Fruit fly (Drosophila melanogaster) whole organism, embryonic: ENCODE results near the gene CG13248.
A peak's percentile ranks its signal among the peaks of the same experiment; 100 is the strongest.

Experiments
- BtbVII ChIP-seq: fragments of 200-800 bp; sonication (Bioruptor generic); optimal IDR thresholded peaks from 3 replicates; lab custom pipeline; 2017; ENCODE audit warnings: missing biosample characterization, mild to moderate bottlenecking, missing genetic modification characterization
- CG10462 ChIP-seq: fragments of 200-800 bp; sonication (Bioruptor generic); optimal IDR thresholded peaks from 2 replicates; lab custom pipeline; 2016; ENCODE audit warnings: missing biosample characterization, missing genetic modification characterization
- CG10654 ChIP-seq: fragments of 200-800 bp; sonication (Bioruptor generic); optimal IDR thresholded peaks from 2 replicates; lab custom pipeline; 2016; ENCODE audit warnings: missing biosample characterization, missing genetic modification characterization
- CG11695 ChIP-seq: fragments of 200-800 bp; sonication (Bioruptor generic); IDR thresholded peaks from 3 replicates; pipeline ENCODE4 v1.3.6; 2022; ENCODE audit warnings: missing biosample characterization, missing genetic modification characterization
- CG11696 ChIP-seq: fragments of 200-800 bp; sonication (Bioruptor generic); IDR thresholded peaks from 2 replicates; pipeline ENCODE4 v1.3.6; 2022; ENCODE audit warnings: missing biosample characterization, missing genetic modification characterization
- CG13123 ChIP-seq: fragments of 200-800 bp; sonication (Bioruptor generic); optimal IDR thresholded peaks from 2 replicates; lab custom pipeline; 2016; ENCODE audit warnings: missing biosample characterization, missing genetic modification characterization
- CG15514 ChIP-seq: fragments of 200-800 bp; sonication (Bioruptor generic); optimal IDR thresholded peaks from 3 replicates; lab custom pipeline; 2017; ENCODE audit warnings: missing biosample characterization, missing genetic modification characterization, mild to moderate bottlenecking, moderate library complexity, missing genetic modification reagents
- CG1792 ChIP-seq: fragments of 200-800 bp; sonication (Bioruptor generic); optimal IDR thresholded peaks from 2 replicates; lab custom pipeline; 2016; ENCODE audit warnings: missing biosample characterization, missing genetic modification characterization
- CG18476 ChIP-seq: fragments of 200-800 bp; sonication (Bioruptor generic); optimal IDR thresholded peaks from 2 replicates; lab custom pipeline; 2016; ENCODE audit warnings: missing biosample characterization, mild to moderate bottlenecking, missing genetic modification characterization
- CG3163 ChIP-seq: fragments of 200-800 bp; sonication (Bioruptor generic); optimal IDR thresholded peaks from 3 replicates; lab custom pipeline; 2016; ENCODE audit warnings: missing biosample characterization, missing genetic modification characterization
- CG3726 ChIP-seq: fragments of 200-800 bp; sonication (Bioruptor generic); IDR thresholded peaks from 3 replicates; pipeline ENCODE4, ENCODE4 v1.3.6; 2022; ENCODE audit warnings: missing biosample characterization, missing genetic modification characterization
- CG42726 ChIP-seq: fragments of 200-800 bp; sonication (Bioruptor generic); IDR thresholded peaks from 2 replicates; pipeline ENCODE4 v1.3.6; 2022; ENCODE audit warnings: missing biosample characterization, missing genetic modification characterization; ENCODE audit not compliant: partially characterized antibody
- CG4360 ChIP-seq: fragments of 200-800 bp; sonication (Bioruptor generic); IDR thresholded peaks from 2 replicates; pipeline ENCODE4 v1.3.6; 2022; ENCODE audit warnings: missing biosample characterization, missing genetic modification characterization
- CG4707 ChIP-seq: fragments of 200-800 bp; sonication (Bioruptor generic); optimal IDR thresholded peaks from 2 replicates; lab custom pipeline; 2018; ENCODE audit warnings: missing biosample characterization, mild to moderate bottlenecking, missing genetic modification characterization, moderate library complexity
- CG4854 ChIP-seq: fragments of 200-800 bp; sonication (Bioruptor generic); optimal IDR thresholded peaks from 2 replicates; lab custom pipeline; 2016; ENCODE audit warnings: missing biosample characterization, missing genetic modification characterization, inconsistent platforms
- CG7745 ChIP-seq: fragments of 200-800 bp; sonication (Bioruptor generic); optimal IDR thresholded peaks from 2 replicates; lab custom pipeline; 2018; ENCODE audit warnings: missing biosample characterization, mild to moderate bottlenecking, missing genetic modification characterization, moderate library complexity
- CG8765 ChIP-seq: fragments of 200-800 bp; sonication (Bioruptor generic); IDR thresholded peaks from 2 replicates; pipeline ENCODE4 v1.3.6; 2022; ENCODE audit warnings: missing biosample characterization, missing genetic modification characterization
- CoRest ChIP-seq: fragments of 200-800 bp; sonication (Bioruptor generic); optimal IDR thresholded peaks from 3 replicates; lab custom pipeline; 2018; ENCODE audit warnings: missing biosample characterization, mild to moderate bottlenecking, missing genetic modification characterization, moderate library complexity
- CrebB ChIP-seq: fragments of 200-800 bp; sonication (Bioruptor generic); optimal IDR thresholded peaks from 3 replicates; lab custom pipeline; 2018; ENCODE audit warnings: missing biosample characterization, mild to moderate bottlenecking, missing genetic modification characterization
- Dad ChIP-seq: fragments of 200-800 bp; sonication (Bioruptor generic); optimal IDR thresholded peaks from 3 replicates; lab custom pipeline; 2016; ENCODE audit warnings: missing biosample characterization, missing genetic modification characterization
- H15 ChIP-seq: fragments of 200-800 bp; sonication (Bioruptor generic); IDR thresholded peaks from 3 replicates; pipeline ENCODE4 v1.3.6; 2022; ENCODE audit warnings: missing biosample characterization, missing genetic modification characterization
- Jarid2 ChIP-seq: fragments of 200-800 bp; sonication (Bioruptor generic); optimal IDR thresholded peaks from 3 replicates; lab custom pipeline; 2017; ENCODE audit warnings: mild to moderate bottlenecking, missing biosample characterization, missing genetic modification reagents, missing genetic modification characterization
- Lim3 ChIP-seq: fragments of 200-800 bp; sonication (Bioruptor generic); IDR thresholded peaks from 2 replicates; pipeline ENCODE4 v1.3.6; 2022; ENCODE audit warnings: missing biosample characterization, missing genetic modification characterization
- Mad ChIP-seq: fragments of 200-800 bp; sonication (Bioruptor generic); optimal IDR thresholded peaks from 2 replicates; lab custom pipeline; 2016; ENCODE audit warnings: missing biosample characterization, missing genetic modification characterization
- Neu2 ChIP-seq: fragments of 200-800 bp; sonication (Bioruptor generic); optimal IDR thresholded peaks from 3 replicates; lab custom pipeline; 2016; ENCODE audit warnings: missing biosample characterization, missing genetic modification characterization, borderline replicate concordance
- Opbp ChIP-seq: fragments of 200-800 bp; sonication (Bioruptor generic); IDR thresholded peaks from 3 replicates; pipeline ENCODE4 v1.3.6; 2022; ENCODE audit warnings: missing biosample characterization, missing genetic modification characterization; ENCODE audit not compliant: partially characterized antibody
- Ssrp ChIP-seq: fragments of 200-800 bp; sonication (Bioruptor generic); optimal IDR thresholded peaks from 2 replicates; lab custom pipeline; 2018; ENCODE audit warnings: missing biosample characterization, mild to moderate bottlenecking, missing genetic modification characterization, moderate library complexity
- TFAM ChIP-seq: fragments of 200-800 bp; sonication (Bioruptor generic); optimal IDR thresholded peaks from 2 replicates; lab custom pipeline; 2017; ENCODE audit warnings: missing biosample characterization, missing genetic modification characterization, inconsistent platforms
- YL-1 ChIP-seq: fragments of 200-800 bp; sonication (Bioruptor generic); optimal IDR thresholded peaks from 3 replicates; lab custom pipeline; 2017; ENCODE audit warnings: missing biosample characterization, mild to moderate bottlenecking, missing genetic modification characterization
- amos ChIP-seq: fragments of 200-800 bp; sonication (Bioruptor generic); IDR thresholded peaks from 2 replicates; pipeline ENCODE4 v1.3.6; 2022; ENCODE audit warnings: missing biosample characterization, missing genetic modification characterization; ENCODE audit not compliant: partially characterized antibody
- bbx ChIP-seq: fragments of 200-800 bp; sonication (Bioruptor generic); IDR thresholded peaks from 2 replicates; pipeline ENCODE4 v1.3.6; 2022; ENCODE audit warnings: missing biosample characterization, missing genetic modification characterization; ENCODE audit not compliant: partially characterized antibody
- br ChIP-seq: fragments of >200 bp; optimal IDR thresholded peaks from 2 replicates; lab custom pipeline; 2017
- cg ChIP-seq: fragments of 200-800 bp; sonication (Bioruptor generic); optimal IDR thresholded peaks from 3 replicates; lab custom pipeline; 2019; ENCODE audit warnings: missing biosample characterization, mild to moderate bottlenecking, missing genetic modification characterization, moderate library complexity
- dm ChIP-seq: fragments of 200-800 bp; sonication (Bioruptor generic); optimal IDR thresholded peaks from 3 replicates; lab custom pipeline; 2016; ENCODE audit warnings: missing biosample characterization, missing genetic modification characterization
- gt ChIP-seq: fragments of 200-800 bp; sonication (Bioruptor generic); IDR thresholded peaks from 2 replicates; pipeline ENCODE4 v1.3.6; 2022; ENCODE audit warnings: missing biosample characterization, missing genetic modification characterization
- hb ChIP-seq: fragments of 200-800 bp; sonication (Bioruptor generic); IDR thresholded peaks from 3 replicates; pipeline ENCODE4 v1.3.6; 2022; ENCODE audit warnings: missing biosample characterization, missing genetic modification characterization; ENCODE audit not compliant: partially characterized antibody
- kni ChIP-seq: fragments of 200-800 bp; sonication (Bioruptor generic); optimal IDR thresholded peaks from 3 replicates; lab custom pipeline; 2017; ENCODE audit warnings: mild to moderate bottlenecking, missing biosample characterization, missing genetic modification reagents, missing genetic modification characterization
- mld ChIP-seq: fragments of 200-800 bp; sonication (Bioruptor generic); IDR thresholded peaks from 3 replicates; pipeline ENCODE4 v1.3.6; 2022; ENCODE audit warnings: missing biosample characterization, missing genetic modification characterization; ENCODE audit not compliant: partially characterized antibody
- nerfin-1 ChIP-seq: fragments of 200-800 bp; sonication (Bioruptor generic); optimal IDR thresholded peaks from 3 replicates; lab custom pipeline; 2019; ENCODE audit warnings: missing biosample characterization, mild to moderate bottlenecking, missing genetic modification characterization, moderate library complexity
- pita ChIP-seq: fragments of 200-800 bp; sonication (Bioruptor generic); optimal IDR thresholded peaks from 2 replicates; lab custom pipeline; 2017; ENCODE audit warnings: missing biosample characterization, mild to moderate bottlenecking, missing genetic modification characterization
- pzg ChIP-seq: fragments of 200-800 bp; sonication (Bioruptor generic); optimal IDR thresholded peaks from 3 replicates; lab custom pipeline; 2018; ENCODE audit warnings: missing biosample characterization, mild to moderate bottlenecking, missing genetic modification characterization, moderate library complexity
- slp2 ChIP-seq: fragments of 200-800 bp; sonication (Bioruptor generic); optimal IDR thresholded peaks from 2 replicates; lab custom pipeline; 2016; ENCODE audit warnings: missing biosample characterization, missing genetic modification characterization
- stc ChIP-seq: fragments of 200-800 bp; sonication (Bioruptor generic); IDR thresholded peaks from 2 replicates; pipeline ENCODE4 v1.3.6; 2022; ENCODE audit warnings: missing biosample characterization, missing genetic modification characterization
- tgo ChIP-seq: fragments of 200-800 bp; sonication (Bioruptor generic); IDR thresholded peaks from 3 replicates; pipeline ENCODE4 v1.3.6; 2022; ENCODE audit warnings: missing biosample characterization, missing genetic modification characterization
- tin ChIP-seq: fragments of 200-800 bp; sonication (Bioruptor generic); optimal IDR thresholded peaks from 3 replicates; lab custom pipeline; 2016; ENCODE audit warnings: missing biosample characterization, missing genetic modification characterization
- tio ChIP-seq: fragments of 200-800 bp; sonication (Bioruptor generic); optimal IDR thresholded peaks from 2 replicates; lab custom pipeline; 2017; ENCODE audit warnings: missing biosample characterization, missing genetic modification characterization, inconsistent platforms
- tup ChIP-seq: fragments of 200-800 bp; sonication (Bioruptor generic); optimal IDR thresholded peaks from 2 replicates; lab custom pipeline; 2016; ENCODE audit warnings: missing biosample characterization, mild to moderate bottlenecking, missing genetic modification characterization, moderate library complexity
- tx ChIP-seq: fragments of 200-800 bp; sonication (Bioruptor generic); optimal IDR thresholded peaks from 2 replicates; lab custom pipeline; 2016; ENCODE audit warnings: missing biosample characterization, missing genetic modification characterization
- usp ChIP-seq: fragments of >200 bp; optimal IDR thresholded peaks from 2 replicates; lab custom pipeline; 2017; ENCODE audit warnings: missing biosample characterization, missing genetic modification characterization

Gene CG13248

dm6 chr3L:20452813-20453682 is 42.7 kb upstream of the CG13248 start, which contains the start of gene CG5199 (continued):
- TF ChIP-seq CG42726 (GFP tag; lab: Robert Waterston, UW) (peak; percentile 86), CG11696 (GFP tag; lab: Robert Waterston, UW) (no peak), CG10654 (GFP tag; lab: Kevin White, UChicago) (peak; percentile 73), CG18476 (peak; percentile 19), slp2 (GFP tag; lab: Kevin White, UChicago) (no peak), Ssrp (tag; lab: Kevin White, UChicago) (peak; percentile 81), CG3163 (GFP tag; lab: Kevin White, UChicago) (no peak), dm (GFP tag; lab: Kevin White, UChicago) (peak; percentile 87), CG4360 (GFP tag; lab: Robert Waterston, UW) (no peak), CoRest (tag; lab: Kevin White, UChicago) (peak; percentile 85), TFAM (GFP tag; lab: Kevin White, UChicago) (no peak), CG10462 (GFP tag; lab: Kevin White, UChicago) (peak; percentile 38), usp (no peak), Neu2 (GFP tag; lab: Kevin White, UChicago) (no peak), CG4707 (GFP tag; lab: Kevin White, UChicago) (no peak), CG4854 (GFP tag; lab: Kevin White, UChicago) (no peak), Mad (no peak), amos (GFP tag; lab: Robert Waterston, UW) (peak; percentile 88), stc (GFP tag; lab: Robert Waterston, UW) (no peak), br (no peak), CG15514 (GFP tag; lab: Kevin White, UChicago) (peak; percentile 53), hb (GFP tag; lab: Robert Waterston, UW) (peak; percentile 57; the same call in 1 of the 3 replicates), BtbVII (GFP tag; lab: Kevin White, UChicago) (peak; percentile 46), YL-1 (peak; percentile 41), CG7745 (tag; lab: Kevin White, UChicago) (no peak), gt (GFP tag; lab: Robert Waterston, UW) (no peak), CG3726 (0 out of 3 replicates have a peak, but pooled peaks have one; percentile 58), Opbp (GFP tag; lab: Robert Waterston, UW) (peak; percentile 82), tin (GFP tag; lab: Kevin White, UChicago) (peak; percentile 79), tio (GFP tag; lab: Kevin White, UChicago) (peak; percentile 67), tup (peak; percentile 7), mld (no peak), cg (GFP tag; lab: Kevin White, UChicago) (no peak), Jarid2 (GFP tag; lab: Kevin White, UChicago) (peak; percentile 25), kni (GFP tag; lab: Kevin White, UChicago) (no peak), H15 (GFP tag; lab: Robert Waterston, UW) (peak; percentile 39; the same call in 1 of the 3 replicates), Lim3 (GFP tag; lab: Robert Waterston, UW) (no peak), tx (GFP tag; lab: Kevin White, UChicago) (no peak), CG11695 (peak; percentile 56; the same call in 2 of the 3 replicates), CG1792 (GFP tag; lab: Kevin White, UChicago) (peak; percentile 2), CrebB (tag; lab: Kevin White, UChicago) (no peak), tgo (peak; percentile 72), pzg (GFP tag; lab: Kevin White, UChicago) (peak; percentile 41), Dad (GFP tag; lab: Kevin White, UChicago) (no peak), bbx (GFP tag; lab: Robert Waterston, UW) (peak; percentile 67), CG13123 (GFP tag; lab: Kevin White, UChicago) (no peak), CG8765 (GFP tag; lab: Robert Waterston, UW) (no peak), pita (GFP tag; lab: Kevin White, UChicago) (no peak), nerfin-1 (tag; lab: Kevin White, UChicago) (no peak)
